Worm (Caenorhabditis elegans) whole organism, L1 larva: ENCODE data around the gene C24B5.4.

ENCODE experiments used
- alr-1 ChIP-seq: fragments of 200-800 bp; sonication (Bioruptor generic); optimal IDR thresholded peaks from 2 replicates; lab custom pipeline; 2018; ENCODE audit warnings: borderline replicate concordance, mild to moderate bottlenecking, missing genetic modification characterization, missing compliant biosample characterization
- ceh-90 ChIP-seq: sonication (generic microtip); optimal IDR thresholded peaks from 2 replicates; lab custom pipeline; 2016; ENCODE audit warnings: missing genetic modification characterization, missing compliant biosample characterization
- efl-1 ChIP-seq, 4 experiments: fragments of 150-350 bp; optimal IDR thresholded peaks in 3 of 4; peaks in 1 of 4; 1 replicate in 1 of 4; 2 replicates in 3 of 4; lab custom pipeline; 2014; ENCODE audit warnings: missing biosample characterization in 2 of 4, missing genetic modification characterization in 2 of 4, missing genetic modification reagents in 2 of 4
- lsy-2 ChIP-seq, 2 experiments: fragments of 150-350 bp; optimal IDR thresholded peaks; 2 replicates each; lab custom pipeline; 2014; ENCODE audit warnings: missing biosample characterization in 2 of 2, missing genetic modification characterization in 2 of 2
- nhr-11 ChIP-seq: fragments of 150-350 bp; optimal IDR thresholded peaks from 2 replicates; lab custom pipeline; 2014; ENCODE audit warnings: missing biosample characterization, missing genetic modification characterization
- nhr-12 ChIP-seq: sonication (generic microtip); optimal IDR thresholded peaks from 2 replicates; lab custom pipeline; 2017; ENCODE audit warnings: missing biosample characterization, missing genetic modification characterization
- nhr-237 ChIP-seq: fragments of 150-350 bp; optimal IDR thresholded peaks from 2 replicates; lab custom pipeline; 2014; ENCODE audit warnings: missing biosample characterization, missing genetic modification characterization
- nhr-28 ChIP-seq: fragments of 150-350 bp; optimal IDR thresholded peaks from 2 replicates; lab custom pipeline; 2014; ENCODE audit warnings: missing biosample characterization, missing genetic modification characterization
- nhr-77 ChIP-seq: fragments of 150-350 bp; optimal IDR thresholded peaks from 2 replicates; lab custom pipeline; 2014; ENCODE audit warnings: missing biosample characterization, missing genetic modification characterization
- nhr-85 ChIP-seq: sonication (generic microtip); peaks from one replicate; lab custom pipeline; 2016; ENCODE audit warnings: missing genetic modification characterization, inconsistent platforms, missing compliant biosample characterization
- sox-4 ChIP-seq: sonication (generic microtip); optimal IDR thresholded peaks from 2 replicates; lab custom pipeline; 2016; ENCODE audit warnings: missing genetic modification characterization, missing compliant biosample characterization
- tbx-2 ChIP-seq: sonication (generic microtip); optimal IDR thresholded peaks from 2 replicates; lab custom pipeline; 2016; ENCODE audit warnings: missing genetic modification characterization, missing compliant biosample characterization
- ztf-11 ChIP-seq, 2 experiments: sonication (generic microtip); optimal IDR thresholded peaks; 2 replicates each; lab custom pipeline; 2016 to 2017; ENCODE audit warnings: missing genetic modification characterization in 2 of 2, missing biosample characterization in 1 of 2, missing compliant biosample characterization in 1 of 2

DNA sequence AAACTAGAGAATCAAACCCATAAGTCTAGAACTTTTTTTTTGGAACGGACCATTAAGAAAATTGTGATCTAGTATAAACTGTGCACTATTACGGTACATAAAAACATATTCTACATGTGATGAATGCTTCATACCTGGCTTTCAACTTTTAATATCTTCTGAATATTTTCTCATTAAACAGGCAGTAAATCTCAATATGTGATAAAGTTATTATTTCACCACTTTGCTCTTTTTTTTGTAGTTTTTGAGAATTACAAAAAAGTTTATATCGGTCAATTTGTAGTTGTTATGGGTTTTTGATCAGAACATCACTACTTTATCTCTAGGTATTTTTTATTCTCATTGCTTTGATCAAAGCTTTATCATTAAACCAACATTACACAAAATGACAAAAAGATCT is 27.3 kb upstream of the C24B5.4 start:
- no peak for TF ChIP-seq nhr-77 (tag; lab: Kevin White, UChicago)
- TF ChIP-seq ceh-90 (tag; lab: Kevin White, UChicago) = no peak
- no peak for TF ChIP-seq nhr-11
- no peak for TF ChIP-seq tbx-2 (tag; lab: Kevin White, UChicago)
- no peak for TF ChIP-seq sox-4 (tag; lab: Kevin White, UChicago)
- no peak for TF ChIP-seq nhr-28 (tag; lab: Kevin White, UChicago)
- no peak for TF ChIP-seq ztf-11 (tag; optimal IDR thresholded peaks at IDR 0.05; lab: Kevin White, UChicago)
- TF ChIP-seq nhr-12 = no peak
- TF ChIP-seq lsy-2 (tag; optimal IDR thresholded peaks at IDR 0.05; lab: Kevin White, UChicago) = no peak
- no peak for TF ChIP-seq efl-1 (optimal IDR thresholded peaks at IDR 0.05; lab: Kevin White, UChicago)
- no peak for TF ChIP-seq efl-1 (GFP tag; optimal IDR thresholded peaks at IDR 0.05 in 1 of 2; lab: Kevin White, UChicago)
- TF ChIP-seq nhr-85 (tag; lab: Kevin White, UChicago) = no peak
- TF ChIP-seq alr-1 (tag; lab: Kevin White, UChicago) = no peak
- TF ChIP-seq nhr-237 (tag; lab: Kevin White, UChicago) = no peak
